Worm (Caenorhabditis elegans) whole organism, L1 larva: ENCODE results near the gene mdt-4.
A peak's percentile ranks its signal among the peaks of the same experiment; 100 is the strongest.

ENCODE experiments used
- C34B4.2 ChIP-seq: sonication (generic microtip); optimal IDR thresholded peaks from 2 replicates; lab custom pipeline; 2017; ENCODE audit warnings: mild to moderate bottlenecking, missing genetic modification characterization, missing compliant biosample characterization
- F16B12.6 ChIP-seq: fragments of 150-350 bp; optimal IDR thresholded peaks from 2 replicates; lab custom pipeline; 2014; ENCODE audit warnings: missing biosample characterization, missing genetic modification characterization
- blmp-1 ChIP-seq: fragments of 150-350 bp; optimal IDR thresholded peaks from 2 replicates; lab custom pipeline; 2014; ENCODE audit warnings: missing biosample characterization, missing genetic modification characterization
- ceh-63 ChIP-seq: fragments of 200-800 bp; sonication (Bioruptor generic); optimal IDR thresholded peaks from 2 replicates; lab custom pipeline; 2018; ENCODE audit warnings: mild to moderate bottlenecking, missing genetic modification characterization, missing compliant biosample characterization
- ceh-8 ChIP-seq: fragments of 200-800 bp; sonication (Bioruptor generic); optimal IDR thresholded peaks from 2 replicates; lab custom pipeline; 2018; ENCODE audit warnings: mild to moderate bottlenecking, missing genetic modification characterization, moderate library complexity, missing compliant biosample characterization
- dpl-1 ChIP-seq, 3 experiments: fragments of 150-350 bp in 2 of 3; sonication (generic microtip) in 1 of 3; optimal IDR thresholded peaks; 2 replicates each; lab custom pipeline; 2014 to 2017; ENCODE audit warnings: missing biosample characterization in 3 of 3, missing genetic modification characterization in 3 of 3, missing genetic modification reagents in 3 of 3
- efl-1 ChIP-seq, 4 experiments: fragments of 150-350 bp; optimal IDR thresholded peaks in 3 of 4; peaks in 1 of 4; 1 replicate in 1 of 4; 2 replicates in 3 of 4; lab custom pipeline; 2014; ENCODE audit warnings: missing biosample characterization in 2 of 4, missing genetic modification characterization in 2 of 4, missing genetic modification reagents in 2 of 4
- egl-13 ChIP-seq: sonication (generic microtip); optimal IDR thresholded peaks from 2 replicates; lab custom pipeline; 2016; ENCODE audit warnings: missing genotype, missing genetic modification reagents, missing genetic modification characterization, missing compliant biosample characterization
- egl-27 ChIP-seq, 2 experiments: fragments of 150-350 bp in 1 of 2; sonication (generic microtip); optimal IDR thresholded peaks; 3 replicates each; lab custom pipeline; 2017 to 2018; ENCODE audit warnings: missing biosample characterization in 2 of 2, missing genetic modification characterization in 2 of 2, missing genetic modification reagents in 2 of 2
- elt-2 ChIP-seq: sonication (generic microtip); optimal IDR thresholded peaks from 2 replicates; lab custom pipeline; 2016; ENCODE audit warnings: missing genetic modification characterization, mild to moderate bottlenecking, inconsistent platforms, missing compliant biosample characterization, missing genetic modification reagents
- elt-3 ChIP-seq, 6 experiments: fragments of 150-350 bp in 1 of 6; sonication (generic microtip); optimal IDR thresholded peaks; 2 replicates each; lab custom pipeline; 2017 to 2018; ENCODE audit warnings: missing biosample characterization in 6 of 6, missing genetic modification characterization in 6 of 6, inconsistent platforms in 1 of 6
- fkh-8 ChIP-seq: sonication (generic microtip); optimal IDR thresholded peaks from 2 replicates; lab custom pipeline; 2016; ENCODE audit warnings: mild to moderate bottlenecking, missing genetic modification characterization, missing compliant biosample characterization
- grh-1 ChIP-seq: fragments of 200-800 bp; sonication (Bioruptor generic); IDR thresholded peaks from 2 replicates; pipeline ENCODE4 v1.3.6; 2022; ENCODE audit warnings: missing genetic modification reagents, missing genetic modification characterization, missing compliant biosample characterization
- hlh-17 ChIP-seq: fragments of 200-800 bp; sonication (Bioruptor generic); optimal IDR thresholded peaks from 2 replicates; lab custom pipeline; 2018; ENCODE audit warnings: missing genetic modification characterization, mild to moderate bottlenecking, missing compliant biosample characterization, moderate library complexity, borderline replicate concordance
- hlh-4 ChIP-seq: sonication (generic microtip); optimal IDR thresholded peaks from 2 replicates; lab custom pipeline; 2016; ENCODE audit warnings: mild to moderate bottlenecking, missing genetic modification characterization, missing compliant biosample characterization
- lin-14 ChIP-seq: fragments of 200-800 bp; sonication (Bioruptor generic); optimal IDR thresholded peaks from 2 replicates; lab custom pipeline; 2018; ENCODE audit warnings: mild to moderate bottlenecking, missing genetic modification characterization, moderate library complexity, missing compliant biosample characterization
- lin-15B ChIP-seq: fragments of 150-350 bp; sonication (generic microtip); optimal IDR thresholded peaks from 3 replicates; lab custom pipeline; 2014; ENCODE audit warnings: missing biosample characterization, missing genetic modification characterization
- lin-35 ChIP-seq, 2 experiments: fragments of 150-350 bp; optimal IDR thresholded peaks; 2 replicates each; lab custom pipeline; 2014; ENCODE audit warnings: missing biosample characterization in 2 of 2, missing genetic modification characterization in 2 of 2, missing genetic modification reagents in 2 of 2
- lsy-2 ChIP-seq, 2 experiments: fragments of 150-350 bp; optimal IDR thresholded peaks; 2 replicates each; lab custom pipeline; 2014; ENCODE audit warnings: missing biosample characterization in 2 of 2, missing genetic modification characterization in 2 of 2
- mep-1 ChIP-seq: fragments of 150-350 bp; optimal IDR thresholded peaks from 2 replicates; lab custom pipeline; 2014; ENCODE audit warnings: missing biosample characterization, missing genetic modification characterization
- nhr-20 ChIP-seq: sonication (generic microtip); optimal IDR thresholded peaks from 2 replicates; lab custom pipeline; 2016; ENCODE audit warnings: mild to moderate bottlenecking, missing genetic modification characterization, missing compliant biosample characterization
- nhr-76 ChIP-seq: sonication (generic microtip); optimal IDR thresholded peaks from 2 replicates; lab custom pipeline; 2017; ENCODE audit warnings: missing biosample characterization, missing genetic modification characterization
- nhr-85 ChIP-seq: sonication (generic microtip); peaks from one replicate; lab custom pipeline; 2016; ENCODE audit warnings: missing genetic modification characterization, inconsistent platforms, missing compliant biosample characterization
- pag-3 ChIP-seq: sonication (generic microtip); optimal IDR thresholded peaks from 2 replicates; lab custom pipeline; 2017; ENCODE audit warnings: missing genetic modification characterization, mild to moderate bottlenecking, missing compliant biosample characterization, antibody characterized with exemption, borderline replicate concordance; ENCODE audit not compliant: insufficient read depth
- pqm-1 ChIP-seq: sonication (generic microtip); optimal IDR thresholded peaks from 3 replicates; lab custom pipeline; 2017; ENCODE audit warnings: missing biosample characterization, missing genetic modification characterization
- rnt-1 ChIP-seq: sonication (generic microtip); optimal IDR thresholded peaks from 2 replicates; lab custom pipeline; 2016; ENCODE audit warnings: mild to moderate bottlenecking, missing genetic modification characterization, moderate library complexity, missing compliant biosample characterization
- snpc-4 ChIP-seq: fragments of 150-350 bp; optimal IDR thresholded peaks from 2 replicates; lab custom pipeline; 2014; ENCODE audit warnings: missing biosample characterization, missing genetic modification characterization
- snu-23 ChIP-seq: sonication (generic microtip); optimal IDR thresholded peaks from 2 replicates; lab custom pipeline; 2016; ENCODE audit warnings: missing genetic modification characterization, missing compliant biosample characterization
- sptf-1 ChIP-seq: fragments of 150-350 bp; optimal IDR thresholded peaks from 2 replicates; lab custom pipeline; 2014; ENCODE audit warnings: missing biosample characterization, missing genetic modification characterization
- unc-86 ChIP-seq: sonication (generic microtip); optimal IDR thresholded peaks from 2 replicates; lab custom pipeline; 2016; ENCODE audit warnings: missing genetic modification characterization, missing compliant biosample characterization
- zag-1 ChIP-seq: fragments of 150-350 bp; optimal IDR thresholded peaks from 2 replicates; lab custom pipeline; 2014; ENCODE audit warnings: missing biosample characterization, missing genetic modification characterization
- zip-4 ChIP-seq: fragments of 200-800 bp; sonication (Bioruptor generic); optimal IDR thresholded peaks from 2 replicates; lab custom pipeline; 2018; ENCODE audit warnings: mild to moderate bottlenecking, missing genetic modification characterization, moderate library complexity, missing compliant biosample characterization
- ztf-11 ChIP-seq, 2 experiments: sonication (generic microtip); optimal IDR thresholded peaks; 2 replicates each; lab custom pipeline; 2016 to 2017; ENCODE audit warnings: missing genetic modification characterization in 2 of 2, missing biosample characterization in 1 of 2, missing compliant biosample characterization in 1 of 2

Gene mdt-4

DNA sequence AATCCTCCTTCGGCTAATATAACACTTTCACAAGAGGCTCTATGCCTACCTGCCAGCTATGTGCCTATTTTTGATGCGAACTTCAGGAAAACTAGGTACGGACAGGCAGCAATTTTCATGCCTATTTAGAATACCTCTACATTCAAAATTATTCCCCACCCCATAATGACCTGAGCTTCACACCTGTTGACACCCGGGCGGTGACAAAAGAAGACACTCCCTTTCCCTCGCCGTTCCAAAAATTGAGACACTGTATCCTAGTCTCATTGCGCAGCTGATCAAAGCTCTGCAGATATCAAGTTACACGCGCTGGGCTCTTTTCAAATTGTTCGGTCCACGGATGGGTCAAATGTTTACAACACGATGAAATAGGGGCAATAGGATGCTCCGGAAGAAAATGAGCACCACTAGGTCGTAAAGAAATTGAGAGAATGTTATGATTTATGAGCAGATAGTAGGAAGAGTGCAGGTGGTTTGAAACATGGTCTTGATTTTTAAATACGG is 30.8 kb upstream of the mdt-4 start:
- no peak for TF ChIP-seq egl-27 (tag; optimal IDR thresholded peaks at IDR 0.05; lab: Kevin White, UChicago)
- no peak for TF ChIP-seq lin-14 (GFP tag; lab: Kevin White, UChicago)
- TF ChIP-seq zip-4: no peak
- no peak for TF ChIP-seq zag-1 (tag; lab: Kevin White, UChicago)
- TF ChIP-seq unc-86 (tag; lab: Kevin White, UChicago): no peak
- no peak for TF ChIP-seq grh-1 (GFP tag; lab: Robert Waterston, UW)
- no peak for TF ChIP-seq fkh-8 (tag; lab: Kevin White, UChicago)
- no peak for TF ChIP-seq rnt-1

DNA sequence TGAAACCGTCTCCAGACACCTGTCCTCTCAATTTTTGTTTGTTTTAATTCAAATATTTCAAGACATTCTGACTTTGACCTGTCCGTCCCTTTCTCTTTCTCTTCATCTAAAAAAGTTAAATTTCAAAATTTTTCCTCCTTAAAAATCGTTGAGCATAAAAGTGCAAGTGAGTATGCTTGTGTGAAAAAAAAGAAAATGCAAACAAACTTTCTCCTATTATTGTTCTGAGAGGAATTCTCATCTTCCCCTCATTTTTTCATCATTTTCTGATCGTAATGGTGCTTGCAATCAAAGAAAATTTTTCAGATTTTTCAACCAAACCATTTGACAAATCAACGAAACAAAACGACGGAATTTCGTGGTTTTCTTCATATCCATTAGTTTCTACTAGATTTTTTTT is 25.1 kb upstream of the mdt-4 start, which contains the start of gene shc-2:
TSS of gene shc-2 (plus strand) at position 301 of the 400 bp plus-strand sequence.
- TF ChIP-seq pag-3 (tag; lab: Kevin White, UChicago): no peak
- TF ChIP-seq snpc-4 (tag; lab: Kevin White, UChicago): no peak
- TF ChIP-seq, all 84 proteins: peak for 0

DNA sequence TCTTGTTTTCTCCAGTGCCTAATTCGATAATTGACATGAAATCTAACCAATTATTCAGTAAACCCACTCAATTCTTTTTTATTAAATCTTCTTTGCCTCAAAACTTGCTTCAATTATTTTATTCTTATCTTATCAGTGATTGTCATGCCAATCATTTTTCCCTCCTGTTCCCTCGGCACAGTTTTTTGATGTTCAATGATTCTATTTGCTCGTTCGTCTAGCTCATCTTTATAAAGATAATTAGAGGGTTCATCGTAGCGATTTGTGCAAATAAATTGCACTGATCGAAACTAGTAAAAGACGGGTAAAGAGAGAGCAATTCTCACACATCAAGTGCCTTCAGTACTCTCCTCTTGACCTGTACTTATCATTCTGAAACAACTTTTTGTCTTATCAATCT is 23.9 kb upstream of the mdt-4 start:
- peak; percentile 84 for TF ChIP-seq elt-2 (tag; lab: Kevin White, UChicago)
- no peak for TF ChIP-seq sptf-1 (tag; lab: Kevin White, UChicago)
- TF ChIP-seq, all 84 proteins: peak for 1

DNA sequence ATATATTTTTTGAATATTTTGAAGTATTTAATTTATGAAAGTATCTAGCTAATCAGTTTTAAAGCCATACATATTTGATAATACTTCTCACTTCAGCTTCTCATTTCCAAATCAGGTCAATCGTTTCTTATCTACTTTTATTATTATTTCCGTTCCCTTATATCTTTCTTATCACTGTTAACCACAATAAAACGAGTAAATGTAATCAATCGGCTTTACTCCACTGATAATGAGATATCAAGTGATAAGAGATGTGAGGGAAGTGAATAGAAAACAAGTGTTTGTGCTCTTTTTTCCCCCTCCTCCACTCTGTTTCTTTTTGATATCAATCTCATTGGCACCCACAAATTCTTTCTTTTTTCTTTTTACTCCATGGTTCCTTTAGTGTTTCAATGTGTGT is 22.8 kb upstream of the mdt-4 start:
- peak; percentile 30 for TF ChIP-seq lin-14 (GFP tag; lab: Kevin White, UChicago)
- peak; percentile 0 for TF ChIP-seq pqm-1 (tag; lab: Kevin White, UChicago)
- no peak for TF ChIP-seq ceh-8
- TF ChIP-seq elt-2 (tag; lab: Kevin White, UChicago): peak; percentile 97
- no peak for TF ChIP-seq hlh-17
- no peak for TF ChIP-seq ztf-11 (tag; optimal IDR thresholded peaks at IDR 0.05; lab: Kevin White, UChicago)

DNA sequence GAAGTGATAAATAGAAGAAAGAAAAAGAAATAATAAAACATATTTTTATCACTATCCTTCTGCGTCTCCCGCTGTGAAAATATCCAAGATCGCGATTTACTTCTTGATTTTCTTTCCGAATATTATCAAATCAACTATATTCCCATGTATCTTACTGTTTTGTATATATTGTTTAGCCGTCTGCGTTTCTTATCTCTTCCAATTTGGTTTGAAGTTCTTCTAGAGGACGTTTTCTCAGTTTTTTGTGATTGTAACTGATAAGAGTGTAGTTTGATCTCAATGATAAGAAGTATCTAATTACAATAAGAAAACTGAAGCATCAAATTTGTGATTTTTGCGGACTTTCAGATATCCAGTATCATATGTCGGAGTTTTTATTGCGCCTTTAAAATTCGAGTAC is 16.9 kb upstream of the mdt-4 start:
- no peak for TF ChIP-seq C34B4.2
- peak; percentile 74 for TF ChIP-seq nhr-85 (tag; lab: Kevin White, UChicago)
- TF ChIP-seq nhr-76 (tag; lab: Kevin White, UChicago): no peak
- TF ChIP-seq pag-3 (tag; lab: Kevin White, UChicago): no peak
- peak; percentile 45 for TF ChIP-seq lin-14 (GFP tag; lab: Kevin White, UChicago)
- peak; percentile 67 for TF ChIP-seq elt-2 (tag; lab: Kevin White, UChicago)
- TF ChIP-seq F16B12.6 (tag; lab: Kevin White, UChicago): no peak
- TF ChIP-seq elt-3 (tag; optimal IDR thresholded peaks at IDR 0.05; lab: Kevin White, UChicago): peak in 1 of 6 experiments; percentile 63
- TF ChIP-seq lsy-2 (tag; optimal IDR thresholded peaks at IDR 0.05; lab: Kevin White, UChicago): peak in 1 of 2 experiments; percentile 16
- no peak for TF ChIP-seq sptf-1 (tag; lab: Kevin White, UChicago)
- TF ChIP-seq blmp-1: peak; percentile 31
- TF ChIP-seq nhr-20 (tag; lab: Kevin White, UChicago): peak; percentile 44
- TF ChIP-seq egl-13 (tag; lab: Kevin White, UChicago): no peak
- peak; percentile 9 for TF ChIP-seq snu-23 (GFP tag; lab: Kevin White, UChicago)

DNA sequence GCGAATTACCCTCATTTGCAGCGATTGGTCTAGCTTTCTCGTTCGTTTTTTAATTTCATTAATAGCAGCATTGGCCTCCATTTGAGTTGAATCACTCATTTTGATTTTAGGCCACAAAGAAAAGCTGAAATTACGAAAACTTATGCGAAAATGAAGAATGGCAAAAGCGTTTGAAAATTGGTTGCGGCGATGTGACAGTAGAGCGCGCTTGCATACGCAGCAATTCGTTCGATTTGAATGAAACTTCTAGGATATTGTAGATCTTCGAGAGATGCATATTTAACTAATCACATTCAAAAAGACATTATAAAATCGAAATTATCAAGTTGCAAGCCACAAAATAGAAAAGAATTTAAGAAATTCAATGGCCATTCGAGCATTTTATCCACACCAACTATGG is 16.0 kb upstream of the mdt-4 start, which contains the start of gene ulp-2:
TSS of gene ulp-2 (minus strand) at position 158 of the 400 bp plus-strand sequence.
- peak; percentile 40 for TF ChIP-seq mep-1 (tag; lab: Kevin White, UChicago)
- TF ChIP-seq hlh-4 (tag; lab: Kevin White, UChicago): no peak
- peak; percentile 7 for TF ChIP-seq blmp-1
- TF ChIP-seq dpl-1 (GFP tag; optimal IDR thresholded peaks at IDR 0.05; lab: Kevin White, UChicago): peak in 2 of 3 experiments; percentile 46 to 67
- TF ChIP-seq elt-3 (tag; optimal IDR thresholded peaks at IDR 0.05; lab: Kevin White, UChicago): no peak
- peak; percentile 28 to 71 for TF ChIP-seq lin-35 (GFP tag; optimal IDR thresholded peaks at IDR 0.05; lab: Kevin White, UChicago)
- peak; percentile 12 to 46 for TF ChIP-seq lsy-2 (tag; optimal IDR thresholded peaks at IDR 0.05; lab: Kevin White, UChicago)
- peak; percentile 40 to 51 for TF ChIP-seq efl-1 (optimal IDR thresholded peaks at IDR 0.05; lab: Kevin White, UChicago)
- TF ChIP-seq efl-1 (GFP tag; optimal IDR thresholded peaks at IDR 0.05 in 1 of 2; lab: Kevin White, UChicago): peak; percentile 51 to 55
- TF ChIP-seq snu-23 (GFP tag; lab: Kevin White, UChicago): peak; percentile 12
- TF ChIP-seq grh-1 (GFP tag; lab: Robert Waterston, UW): no peak
- peak; percentile 22 for TF ChIP-seq lin-14 (GFP tag; lab: Kevin White, UChicago)
- peak; percentile 13 for TF ChIP-seq rnt-1
- TF ChIP-seq lin-15B: peak; percentile 37
- TF ChIP-seq ceh-63 (GFP tag; lab: Kevin White, UChicago): no peak
